Fruit fly (Drosophila melanogaster): Measurements from ENCODE around the gene galene.

DNA sequence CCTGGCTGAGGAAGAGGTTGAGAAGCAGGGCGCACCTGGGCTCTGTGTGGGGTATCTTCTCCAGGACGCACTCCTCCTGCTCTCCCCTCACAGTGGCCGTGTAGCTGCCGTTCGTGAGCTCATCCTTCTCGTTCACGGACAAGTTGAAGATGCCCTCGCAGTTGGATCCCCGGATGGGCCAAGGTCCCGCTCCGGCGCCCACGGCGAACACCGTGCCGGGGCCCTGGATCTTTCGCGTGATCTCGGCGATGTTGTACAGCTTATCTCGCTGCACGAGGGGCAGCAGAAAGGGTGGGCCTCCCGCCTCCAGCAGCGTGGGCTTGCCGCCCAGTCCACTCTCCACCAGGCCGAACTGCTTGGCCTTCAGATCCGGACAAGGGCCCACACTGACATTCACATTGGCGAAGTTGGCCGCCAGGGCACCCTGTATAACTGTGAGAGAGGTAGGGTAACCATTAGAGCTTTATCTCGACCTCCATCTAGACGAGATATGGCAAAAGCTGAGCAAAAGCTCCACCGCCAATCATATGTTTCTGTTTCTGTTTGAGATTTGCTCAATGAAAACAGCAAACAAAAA, 31.6 kb upstream of the galene start:
- TF ChIP-seq psq (optimal IDR thresholded peaks at IDR 0.05), result no peak
- no peak for TF ChIP-seq insv (optimal IDR thresholded peaks at IDR 0.05)
- no peak for TF ChIP-seq Myc (optimal IDR thresholded peaks at IDR 0.05)
